Worm (Caenorhabditis elegans): ENCODE results near the gene rabr-3.

DNA sequence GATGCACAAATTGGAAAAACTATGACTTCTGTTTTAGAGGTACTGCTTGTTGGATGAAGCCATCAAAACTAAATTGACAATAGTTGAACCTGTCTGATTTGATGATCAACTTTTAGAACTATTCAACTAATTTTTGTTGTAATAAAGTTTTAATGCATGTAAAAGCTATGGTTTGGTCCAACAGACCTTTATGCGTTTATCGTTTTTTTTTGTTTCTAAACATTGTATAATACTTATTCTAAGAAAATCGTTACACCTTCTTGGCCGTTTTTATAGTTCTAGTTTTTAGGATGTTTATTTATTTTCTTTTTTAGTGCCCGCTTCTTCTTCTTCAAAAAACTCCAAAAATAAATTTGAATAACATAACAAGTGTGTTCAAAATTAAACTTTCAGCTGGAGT lies 31.8 kb upstream of the rabr-3 start, which contains the start of gene F10A3.12:
- TF ChIP-seq F37B4.10 (GFP tag; IDR thresholded peaks at IDR 0.05) (no peak), ekl-4 (GFP tag; IDR thresholded peaks at IDR 0.05) (no peak), egl-18 (GFP tag; IDR thresholded peaks at IDR 0.05) (no peak), chd-7 (tag; optimal IDR thresholded peaks at IDR 0.05) (no peak), ceh-40 (GFP tag; IDR thresholded peaks at IDR 0.05) (no peak), lsl-1 (GFP tag; optimal IDR thresholded peaks at IDR 0.05) (no peak), ztf-25 (GFP tag; IDR thresholded peaks at IDR 0.05) (no peak), bed-1 (GFP tag; IDR thresholded peaks at IDR 0.05) (no peak), pha-4 (tag; optimal IDR thresholded peaks at IDR 0.05) (no peak), nhr-179 (tag; optimal IDR thresholded peaks at IDR 0.05) (no peak), T26A5.8 (tag; optimal IDR thresholded peaks at IDR 0.05) (no peak)

Data from whole organism, young adult.